Worm (Caenorhabditis elegans): Measurements from ENCODE around the gene T08G5.2.

ce11 chrV:14005812-14006211 is 20.3 kb downstream of the T08G5.2 start, which contains the start of gene ric-7:
- TF ChIP-seq nhr-25 (tag; optimal IDR thresholded peaks at IDR 0.05) (no peak), lsy-2 (tag; optimal IDR thresholded peaks at IDR 0.05) (no peak), mbf-1 (tag; optimal IDR thresholded peaks at IDR 0.05) (no peak), lin-13 (GFP tag; optimal IDR thresholded peaks at IDR 0.05) (no peak), sem-4 (tag; optimal IDR thresholded peaks at IDR 0.05) (no peak), nhr-23 (tag; optimal IDR thresholded peaks at IDR 0.05) (no peak), elt-3 (tag; optimal IDR thresholded peaks at IDR 0.05) (no peak), nhr-12 (tag; optimal IDR thresholded peaks at IDR 0.05) (no peak), mab-5 (tag; optimal IDR thresholded peaks at IDR 0.05) (no peak), dmd-4 (tag; optimal IDR thresholded peaks at IDR 0.05) (no peak), elt-1 (tag; optimal IDR thresholded peaks at IDR 0.05) (no peak), ztf-4 (tag; optimal IDR thresholded peaks at IDR 0.05) (no peak), nhr-237 (tag; optimal IDR thresholded peaks at IDR 0.05) (no peak)
